Worm (Caenorhabditis elegans) whole organism, L4 larva: ENCODE data around the gene col-135.

Experiments used
- lsy-2 ChIP-seq, 2 experiments: fragments of 150-350 bp in 1 of 2; sonication (generic microtip) in 1 of 2; optimal IDR thresholded peaks; 2 replicates each; lab custom pipeline; 2014 to 2017; ENCODE audit warnings: missing biosample characterization in 2 of 2, missing genetic modification characterization in 2 of 2
- nhr-237 ChIP-seq: sonication (generic microtip); optimal IDR thresholded peaks from 2 replicates; lab custom pipeline; 2017; ENCODE audit warnings: missing biosample characterization, missing genetic modification characterization
- skn-1 ChIP-seq: fragments of 150-350 bp; optimal IDR thresholded peaks from 2 replicates; lab custom pipeline; 2014; ENCODE audit warnings: missing biosample characterization, missing genetic modification characterization
- zip-2 ChIP-seq: fragments of 150-350 bp; optimal IDR thresholded peaks from 2 replicates; lab custom pipeline; 2014; ENCODE audit warnings: missing biosample characterization, missing genetic modification characterization

ce11 chrIV:15126021-15126420 is 5.6 kb downstream of the col-135 start, which contains the start of gene clec-190:
- no peak for TF ChIP-seq skn-1 (tag; lab: Kevin White, UChicago)
- no peak for TF ChIP-seq zip-2 (tag; lab: Kevin White, UChicago)
- TF ChIP-seq nhr-237 (tag; lab: Kevin White, UChicago) = no peak
- no peak for TF ChIP-seq lsy-2 (tag; optimal IDR thresholded peaks at IDR 0.05; lab: Kevin White, UChicago)
